Fruit fly (Drosophila melanogaster): ENCODE measurements around the gene CG5177.
A peak's percentile ranks its signal among the peaks of the same experiment; 100 is the strongest.

CG5177 gene

DNA sequence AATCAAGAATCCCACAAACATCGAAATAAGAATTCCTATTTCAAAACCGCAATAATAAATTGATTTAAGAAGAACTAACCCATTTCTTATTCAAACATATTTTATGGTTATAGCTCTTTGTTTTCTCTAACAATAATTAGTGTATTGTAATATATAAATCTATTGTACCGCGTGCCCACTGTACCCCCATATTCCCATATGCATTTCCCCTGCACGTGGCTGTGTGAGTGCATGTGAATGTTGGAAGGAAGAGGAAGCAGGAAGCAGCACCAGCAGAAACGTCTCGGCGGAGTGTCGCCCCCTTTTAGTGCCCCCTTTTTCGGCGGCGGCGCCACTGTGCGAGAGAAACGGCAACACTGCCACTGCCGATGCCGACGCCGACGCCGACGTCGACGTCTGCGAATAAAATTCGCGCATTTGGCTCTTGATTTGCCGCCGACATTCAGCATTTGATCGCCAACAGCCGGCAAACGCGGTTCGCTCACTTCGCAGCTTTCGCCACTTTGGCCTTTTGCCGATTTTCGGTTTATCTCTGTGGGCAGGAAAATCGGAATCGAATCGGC is 18.4 kb downstream of the CG5177 start (continued):
- TF ChIP-seq ATbp (GFP tag; optimal IDR thresholded peaks at IDR 0.05), result peak; percentile 26
- TF ChIP-seq org-1 (GFP tag; optimal IDR thresholded peaks at IDR 0.05), result no peak
- TF ChIP-seq B-H1 (GFP tag; IDR thresholded peaks at IDR 0.05), result no peak
- no peak for TF ChIP-seq CG17829 (tag; optimal IDR thresholded peaks at IDR 0.05)
- no peak for TF ChIP-seq CG2116 (GFP tag; optimal IDR thresholded peaks at IDR 0.05)
- no peak for TF ChIP-seq CG12071 (GFP tag; optimal IDR thresholded peaks at IDR 0.05)
- TF ChIP-seq CG34422 (GFP tag; IDR thresholded peaks at IDR 0.05), result no peak
- peak; percentile 31; the same call in 1 of the 3 replicates for TF ChIP-seq CG2889 (GFP tag; IDR thresholded peaks at IDR 0.05)
- TF ChIP-seq fd102C (GFP tag; optimal IDR thresholded peaks at IDR 0.05), result no peak
- TF ChIP-seq gem (tag; optimal IDR thresholded peaks at IDR 0.05), result peak; percentile 32
- peak; percentile 72 for TF ChIP-seq CG9932 (GFP tag; IDR thresholded peaks at IDR 0.05)
- TF ChIP-seq Ets97D (GFP tag; optimal IDR thresholded peaks at IDR 0.05), result peak; percentile 23
- peak; percentile 51; the same call in 1 of the 2 replicates for TF ChIP-seq HLH3B (GFP tag; IDR thresholded peaks at IDR 0.05)
- TF ChIP-seq CkIIα-i1 (GFP tag; IDR thresholded peaks at IDR 0.05), result no peak
- no peak for TF ChIP-seq oc (tag; optimal IDR thresholded peaks at IDR 0.05)
- TF ChIP-seq az2 (GFP tag; optimal IDR thresholded peaks at IDR 0.05), result no peak
- TF ChIP-seq Neu2 (GFP tag; optimal IDR thresholded peaks at IDR 0.05; ENCODE audit: borderline replicate concordance), result no peak
- TF ChIP-seq Awh (GFP tag; IDR thresholded peaks at IDR 0.05), result 0 out of 2 replicates have a peak, but pooled peaks have one; percentile 39
- no peak for TF ChIP-seq Hr78 (GFP tag; optimal IDR thresholded peaks at IDR 0.05)
- no peak for TF ChIP-seq gsb-n (tag; optimal IDR thresholded peaks at IDR 0.05)
- TF ChIP-seq CG15514 (GFP tag; optimal IDR thresholded peaks at IDR 0.05), result peak; percentile 8
- peak; percentile 81 for TF ChIP-seq CG2120 (GFP tag; optimal IDR thresholded peaks at IDR 0.05)
- TF ChIP-seq CG8924 (tag; optimal IDR thresholded peaks at IDR 0.05), result no peak
- TF ChIP-seq CG10565 (GFP tag; optimal IDR thresholded peaks at IDR 0.05), result no peak
- no peak for TF ChIP-seq pfk (GFP tag; optimal IDR thresholded peaks at IDR 0.05)
- no peak for TF ChIP-seq da (GFP tag; optimal IDR thresholded peaks at IDR 0.05)
- no peak for TF ChIP-seq ash1 (GFP tag; optimal IDR thresholded peaks at IDR 0.05)
- peak; percentile 55; the same call in 1 of the 4 replicates for TF ChIP-seq Gug (GFP tag; IDR thresholded peaks at IDR 0.05)
- no peak for TF ChIP-seq seq (GFP tag; IDR thresholded peaks at IDR 0.05)
- TF ChIP-seq NK7.1 (GFP tag; optimal IDR thresholded peaks at IDR 0.05), result peak; percentile 23
- 0 out of 3 replicates have a peak, but pooled peaks have one; percentile 22 for TF ChIP-seq CG11560 (tag; IDR thresholded peaks at IDR 0.05)
- peak; percentile 11 for TF ChIP-seq Hand (GFP tag; optimal IDR thresholded peaks at IDR 0.05)
- no peak for TF ChIP-seq CG5180 (GFP tag; optimal IDR thresholded peaks at IDR 0.05)
- no peak for TF ChIP-seq disco-r (GFP tag; optimal IDR thresholded peaks at IDR 0.05)
- TF ChIP-seq CoRest (tag; optimal IDR thresholded peaks at IDR 0.05), result no peak
- no peak for TF ChIP-seq NfI (GFP tag; optimal IDR thresholded peaks at IDR 0.05)
- TF ChIP-seq CG7928 (GFP tag; optimal IDR thresholded peaks at IDR 0.05), result no peak
- TF ChIP-seq Med (GFP tag), result peak; percentile 92
- TF ChIP-seq NC2α (GFP tag; optimal IDR thresholded peaks at IDR 0.05), result no peak
- TF ChIP-seq vfl (GFP tag; optimal IDR thresholded peaks at IDR 0.05), result peak; percentile 25
- peak; percentile 45 for TF ChIP-seq CG12155 (GFP tag; optimal IDR thresholded peaks at IDR 0.05)
- no peak for TF ChIP-seq schlank (tag; optimal IDR thresholded peaks at IDR 0.05)
- TF ChIP-seq CG10543 (GFP tag; optimal IDR thresholded peaks at IDR 0.05), result no peak
- peak; percentile 73 for TF ChIP-seq CG18011 (GFP tag; optimal IDR thresholded peaks at IDR 0.05)
- TF ChIP-seq luna (GFP tag; optimal IDR thresholded peaks at IDR 0.05), result no peak
- peak; percentile 20; the same call in 1 of the 2 replicates for TF ChIP-seq CG10321 (GFP tag; IDR thresholded peaks at IDR 0.05)
- peak; percentile 15; the same call in 1 of the 2 replicates for TF ChIP-seq CG4404 (GFP tag; IDR thresholded peaks at IDR 0.05)
- no peak for TF ChIP-seq CG31441 (GFP tag; IDR thresholded peaks at IDR 0.05)
- TF ChIP-seq H2.0 (GFP tag; IDR thresholded peaks at IDR 0.05), result no peak
- TF ChIP-seq Deaf1 (tag; optimal IDR thresholded peaks at IDR 0.05), result no peak

Measured in whole organism, embryonic.